Fruit fly (Drosophila melanogaster): Measurements from ENCODE around the gene snRNP-U1-70K.

The snRNP-U1-70K gene

dm6 chr2L:6922091-6922753 is 49.3 kb downstream of the snRNP-U1-70K start:
- TF ChIP-seq CG4617 (GFP tag; optimal IDR thresholded peaks at IDR 0.05; ENCODE audit: borderline replicate concordance) (peak; percentile 46), pho (GFP tag; optimal IDR thresholded peaks at IDR 0.05) (peak; percentile 50), pzg (GFP tag; optimal IDR thresholded peaks at IDR 0.05) (no peak), gce (GFP tag; IDR thresholded peaks at IDR 0.05) (no peak), CG4360 (GFP tag; IDR thresholded peaks at IDR 0.05) (peak; percentile 96), CG7357 (GFP tag; IDR thresholded peaks at IDR 0.05) (no peak), CG9215 (GFP tag; IDR thresholded peaks at IDR 0.05) (no peak), pum (GFP tag; optimal IDR thresholded peaks at IDR 0.05) (peak; percentile 57), CHES-1-like (GFP tag; optimal IDR thresholded peaks at IDR 0.05) (peak; percentile 51), Hsf (GFP tag; optimal IDR thresholded peaks at IDR 0.05) (peak; percentile 73), toy (GFP tag; IDR thresholded peaks at IDR 0.05) (no peak), CG14710 (tag; optimal IDR thresholded peaks at IDR 0.05) (peak; percentile 60), Lim3 (GFP tag; IDR thresholded peaks at IDR 0.05) (no peak), org-1 (GFP tag; optimal IDR thresholded peaks at IDR 0.05) (peak; percentile 48), Kr (GFP tag; optimal IDR thresholded peaks at IDR 0.05) (no peak), h (optimal IDR thresholded peaks at IDR 0.05) (no peak), Atf-2 (GFP tag; optimal IDR thresholded peaks at IDR 0.05) (peak; percentile 64), Elba2 (GFP tag; optimal IDR thresholded peaks at IDR 0.05) (peak; percentile 37), bsh (GFP tag; optimal IDR thresholded peaks at IDR 0.05) (peak; percentile 65 to 85), luna (GFP tag; optimal IDR thresholded peaks at IDR 0.05) (peak; percentile 33), twi (tag; optimal IDR thresholded peaks at IDR 0.05) (no peak), NFAT (GFP tag; IDR thresholded peaks at IDR 0.05) (no peak), CG17829 (tag; optimal IDR thresholded peaks at IDR 0.05) (peak; percentile 74), Sox100B (GFP tag; optimal IDR thresholded peaks at IDR 0.05) (peak; percentile 41), wdn (GFP tag; IDR thresholded peaks at IDR 0.05) (no peak; the same call in 1 of the 2 replicates), CG7556 (GFP tag; optimal IDR thresholded peaks at IDR 0.05) (peak; percentile 35), ind (GFP tag; optimal IDR thresholded peaks at IDR 0.05) (peak; percentile 74), slou (GFP tag; optimal IDR thresholded peaks at IDR 0.05) (no peak), shn (GFP tag; optimal IDR thresholded peaks at IDR 0.05) (peak; percentile 68), zen2 (GFP tag; IDR thresholded peaks at IDR 0.05; ENCODE audit: partially characterized antibody) (no peak), CG17359 (tag; optimal IDR thresholded peaks at IDR 0.05) (peak; percentile 83), gcm (GFP tag; optimal IDR thresholded peaks at IDR 0.05) (peak; percentile 61), pfk (GFP tag; optimal IDR thresholded peaks at IDR 0.05) (no peak), gcm2 (GFP tag; optimal IDR thresholded peaks at IDR 0.05) (peak; percentile 8), Hr3 (GFP tag; optimal IDR thresholded peaks at IDR 0.05) (peak; percentile 35), Stat92E (GFP tag; optimal IDR thresholded peaks at IDR 0.05) (no peak), CG16779 (GFP tag; IDR thresholded peaks at IDR 0.05) (peak; percentile 76), CG14441 (GFP tag; IDR thresholded peaks at IDR 0.05) (no peak), stwl (tag; optimal IDR thresholded peaks at IDR 0.05) (no peak), vvl (GFP tag; IDR thresholded peaks at IDR 0.05) (peak; percentile 88; the same call in 1 of the 2 replicates), sug (tag; optimal IDR thresholded peaks at IDR 0.05) (no peak), cato (GFP tag; optimal IDR thresholded peaks at IDR 0.05; ENCODE audit: borderline replicate concordance) (peak; percentile 8), CG10543 (GFP tag; optimal IDR thresholded peaks at IDR 0.05) (no peak), CG2199 (GFP tag; IDR thresholded peaks at IDR 0.05) (peak; percentile 46; the same call in 2 of the 3 replicates), sim (GFP tag; IDR thresholded peaks at IDR 0.05) (peak; percentile 70; the same call in 1 of the 2 replicates), CG2116 (GFP tag; optimal IDR thresholded peaks at IDR 0.05) (peak; percentile 33), CG9437 (GFP tag; optimal IDR thresholded peaks at IDR 0.05) (no peak), tup (GFP tag; optimal IDR thresholded peaks at IDR 0.05) (no peak), Sry-δ (GFP tag; optimal IDR thresholded peaks at IDR 0.05) (peak; percentile 9), nmo (GFP tag; optimal IDR thresholded peaks at IDR 0.05) (peak; percentile 62)
